Worm (Caenorhabditis elegans): ENCODE measurements around the gene F35F10.13.

ce11 chrV:3273577-3274100 is 45.2 kb downstream of the F35F10.13 start, which contains the start of gene T28A11.4:
- no peak for TF ChIP-seq unc-86 (tag; optimal IDR thresholded peaks at IDR 0.05)
- no peak for TF ChIP-seq ceh-9 (tag; optimal IDR thresholded peaks at IDR 0.05)
- TF ChIP-seq C08G9.2 (tag; optimal IDR thresholded peaks at IDR 0.05): no peak
- TF ChIP-seq ama-1 (optimal IDR thresholded peaks at IDR 0.05): no peak
- TF ChIP-seq dve-1 (tag; optimal IDR thresholded peaks at IDR 0.05): no peak
- no peak for TF ChIP-seq nhr-11 (tag; optimal IDR thresholded peaks at IDR 0.05)
- TF ChIP-seq elt-2 (tag; optimal IDR thresholded peaks at IDR 0.05): no peak
- TF ChIP-seq fkh-10 (GFP tag; optimal IDR thresholded peaks at IDR 0.05): no peak
